Worm (Caenorhabditis elegans) whole organism, L3 larva: ENCODE measurements around the gene cwf-19L2.

ENCODE experiments used
- R02D3.7 ChIP-seq: fragments of 150-350 bp; optimal IDR thresholded peaks from 2 replicates; lab custom pipeline; 2014; ENCODE audit warnings: missing biosample characterization, missing genetic modification characterization
- ZK546.5 ChIP-seq: sonication (generic microtip); optimal IDR thresholded peaks from 2 replicates; lab custom pipeline; 2017; ENCODE audit warnings: missing biosample characterization, missing genetic modification characterization
- aly-2 ChIP-seq: fragments of 150-350 bp; optimal IDR thresholded peaks from 2 replicates; lab custom pipeline; 2014; ENCODE audit warnings: missing biosample characterization, missing genetic modification characterization
- ama-1 ChIP-seq: fragments of 150-350 bp; optimal IDR thresholded peaks from 2 replicates; lab custom pipeline; 2018
- ceh-16 ChIP-seq: sonication (generic microtip); optimal IDR thresholded peaks from 2 replicates; lab custom pipeline; 2017; ENCODE audit warnings: missing biosample characterization, missing genetic modification characterization
- ceh-28 ChIP-seq: fragments of 150-350 bp; optimal IDR thresholded peaks from 2 replicates; lab custom pipeline; 2014; ENCODE audit warnings: missing biosample characterization, missing genetic modification reagents, missing genetic modification characterization
- ceh-82 ChIP-seq: fragments of 150-350 bp; optimal IDR thresholded peaks from 2 replicates; lab custom pipeline; 2014; ENCODE audit warnings: missing biosample characterization, missing genetic modification characterization
- ceh-9 ChIP-seq: sonication (generic microtip); optimal IDR thresholded peaks from 2 replicates; lab custom pipeline; 2018; ENCODE audit warnings: missing biosample characterization, missing genetic modification characterization
- daf-12 ChIP-seq: fragments of 150-350 bp; optimal IDR thresholded peaks from 2 replicates; lab custom pipeline; 2014; ENCODE audit warnings: missing biosample characterization, missing genetic modification reagents, missing genetic modification characterization
- egl-27 ChIP-seq: sonication (generic microtip); optimal IDR thresholded peaks from 4 replicates; lab custom pipeline; 2017; ENCODE audit warnings: missing biosample characterization, missing genetic modification reagents, missing genetic modification characterization
- egl-5 ChIP-seq: fragments of 150-350 bp; optimal IDR thresholded peaks from 2 replicates; lab custom pipeline; 2017; ENCODE audit warnings: missing biosample characterization, missing genetic modification reagents, missing genetic modification characterization, inconsistent platforms
- elt-1 ChIP-seq: fragments of 150-350 bp; optimal IDR thresholded peaks from 2 replicates; lab custom pipeline; 2014; ENCODE audit warnings: missing biosample characterization, missing genetic modification characterization
- elt-2 ChIP-seq: sonication (generic microtip); optimal IDR thresholded peaks from 2 replicates; lab custom pipeline; 2016; ENCODE audit warnings: missing genetic modification reagents, mild to moderate bottlenecking, missing genetic modification characterization, missing compliant biosample characterization
- elt-3 ChIP-seq, 3 experiments: fragments of 150-350 bp in 1 of 3; sonication (generic microtip) in 2 of 3; optimal IDR thresholded peaks; 2 replicates in 2 of 3; 4 replicates in 1 of 3; lab custom pipeline; 2014 to 2017; ENCODE audit warnings: missing biosample characterization in 3 of 3, missing genetic modification characterization in 3 of 3
- eor-1 ChIP-seq, 2 experiments: fragments of 150-350 bp; optimal IDR thresholded peaks; 2 replicates each; lab custom pipeline; 2014 to 2018; ENCODE audit warnings: missing biosample characterization in 2 of 2, missing genetic modification characterization in 2 of 2
- fkh-10 ChIP-seq: sonication (generic microtip); optimal IDR thresholded peaks from 2 replicates; lab custom pipeline; 2017; ENCODE audit warnings: missing biosample characterization, missing genetic modification reagents, missing genetic modification characterization
- fkh-2 ChIP-seq: fragments of 150-350 bp; optimal IDR thresholded peaks from 2 replicates; lab custom pipeline; 2014; ENCODE audit warnings: missing biosample characterization, missing genetic modification reagents, missing genetic modification characterization
- fos-1 ChIP-seq: fragments of 150-350 bp; optimal IDR thresholded peaks from 2 replicates; lab custom pipeline; 2014; ENCODE audit warnings: missing biosample characterization, missing genetic modification characterization
- hmg-11 ChIP-seq: sonication (generic microtip); optimal IDR thresholded peaks from 2 replicates; lab custom pipeline; 2016; ENCODE audit warnings: missing genetic modification characterization, missing compliant biosample characterization
- jun-1 ChIP-seq: fragments of 150-350 bp; optimal IDR thresholded peaks from 2 replicates; lab custom pipeline; 2014; ENCODE audit warnings: missing biosample characterization, missing genetic modification reagents, missing genetic modification characterization
- lin-15B ChIP-seq: fragments of 150-350 bp; optimal IDR thresholded peaks from 2 replicates; lab custom pipeline; 2014; ENCODE audit warnings: missing biosample characterization, missing genetic modification characterization
- lin-39 ChIP-seq: fragments of 150-350 bp; optimal IDR thresholded peaks from 2 replicates; lab custom pipeline; 2018; ENCODE audit warnings: missing biosample characterization, missing genetic modification reagents, missing genetic modification characterization
- lsy-12 ChIP-seq: sonication (generic microtip); optimal IDR thresholded peaks from 2 replicates; lab custom pipeline; 2016; ENCODE audit warnings: mild to moderate bottlenecking, missing genetic modification characterization, missing compliant biosample characterization
- mdl-1 ChIP-seq: fragments of 150-350 bp; optimal IDR thresholded peaks from 2 replicates; lab custom pipeline; 2014; ENCODE audit warnings: missing biosample characterization, missing genetic modification characterization
- mml-1 ChIP-seq: fragments of 150-350 bp; sonication (generic microtip); optimal IDR thresholded peaks from 3 replicates; lab custom pipeline; 2014; ENCODE audit warnings: missing biosample characterization, missing genetic modification characterization
- nfya-1 ChIP-seq: sonication (generic microtip); optimal IDR thresholded peaks from 2 replicates; lab custom pipeline; 2017; ENCODE audit warnings: missing genetic modification characterization, mild to moderate bottlenecking, missing compliant biosample characterization, antibody characterized with exemption, moderate library complexity; ENCODE audit not compliant: insufficient read depth
- nhr-11 ChIP-seq: fragments of 150-350 bp; optimal IDR thresholded peaks from 2 replicates; lab custom pipeline; 2014; ENCODE audit warnings: missing biosample characterization, missing genetic modification characterization
- nhr-12 ChIP-seq: fragments of 150-350 bp; optimal IDR thresholded peaks from 2 replicates; lab custom pipeline; 2014; ENCODE audit warnings: missing biosample characterization, missing genetic modification characterization
- nhr-23 ChIP-seq: fragments of 150-350 bp; optimal IDR thresholded peaks from 2 replicates; lab custom pipeline; 2014; ENCODE audit warnings: missing biosample characterization, missing genetic modification reagents, missing genetic modification characterization
- nhr-237 ChIP-seq: fragments of 150-350 bp; optimal IDR thresholded peaks from 2 replicates; lab custom pipeline; 2014; ENCODE audit warnings: missing biosample characterization, missing genetic modification characterization
- nhr-25 ChIP-seq: sonication (generic microtip); optimal IDR thresholded peaks from 2 replicates; lab custom pipeline; 2017; ENCODE audit warnings: missing biosample characterization, missing genetic modification characterization
- nhr-28 ChIP-seq: fragments of 150-350 bp; optimal IDR thresholded peaks from 2 replicates; lab custom pipeline; 2014; ENCODE audit warnings: missing biosample characterization, missing genetic modification characterization
- nhr-43 ChIP-seq: sonication (generic microtip); optimal IDR thresholded peaks from 2 replicates; lab custom pipeline; 2016; ENCODE audit warnings: mild to moderate bottlenecking, missing genetic modification characterization, missing compliant biosample characterization; ENCODE audit not compliant: poor library complexity, severe bottlenecking
- nhr-67 ChIP-seq: fragments of 150-350 bp; optimal IDR thresholded peaks from 2 replicates; lab custom pipeline; 2014; ENCODE audit warnings: missing biosample characterization, missing genetic modification characterization
- nhr-76 ChIP-seq: fragments of 150-350 bp; sonication (generic microtip); optimal IDR thresholded peaks from 5 replicates; lab custom pipeline; 2014; ENCODE audit warnings: missing biosample characterization, missing genetic modification characterization
- nhr-77 ChIP-seq: fragments of 150-350 bp; optimal IDR thresholded peaks from 2 replicates; lab custom pipeline; 2014; ENCODE audit warnings: missing biosample characterization, missing genetic modification characterization
- pha-4 ChIP-seq: fragments of 150-350 bp; optimal IDR thresholded peaks from 2 replicates; lab custom pipeline; 2014; ENCODE audit warnings: missing biosample characterization, missing genetic modification reagents, missing genetic modification characterization
- pqm-1 ChIP-seq: fragments of 150-350 bp; optimal IDR thresholded peaks from 2 replicates; lab custom pipeline; 2017; ENCODE audit warnings: missing biosample characterization, missing genetic modification characterization, inconsistent platforms
- sea-2 ChIP-seq: fragments of 150-350 bp; sonication (generic microtip); optimal IDR thresholded peaks from 4 replicates; lab custom pipeline; 2014; ENCODE audit warnings: missing biosample characterization, missing genetic modification reagents, missing genetic modification characterization
- skn-1 ChIP-seq: fragments of 150-350 bp; optimal IDR thresholded peaks from 2 replicates; lab custom pipeline; 2014; ENCODE audit warnings: missing biosample characterization, missing genetic modification characterization
- snpc-4 ChIP-seq: fragments of 150-350 bp; optimal IDR thresholded peaks from 2 replicates; lab custom pipeline; 2014; ENCODE audit warnings: missing biosample characterization, missing genetic modification characterization
- tbx-2 ChIP-seq: sonication (generic microtip); optimal IDR thresholded peaks from 2 replicates; lab custom pipeline; 2016; ENCODE audit warnings: mild to moderate bottlenecking, missing genetic modification characterization, missing compliant biosample characterization
- unc-39 ChIP-seq: sonication (generic microtip); optimal IDR thresholded peaks from 4 replicates; lab custom pipeline; 2017; ENCODE audit warnings: missing biosample characterization, missing genetic modification characterization
- unc-62 ChIP-seq: fragments of 150-350 bp; sonication (generic microtip); optimal IDR thresholded peaks from 4 replicates; lab custom pipeline; 2014; ENCODE audit warnings: missing biosample characterization, missing genetic modification reagents, missing genetic modification characterization
- zag-1 ChIP-seq: fragments of 150-350 bp; optimal IDR thresholded peaks from 2 replicates; lab custom pipeline; 2014; ENCODE audit warnings: missing biosample characterization, missing genetic modification characterization
- ztf-11 ChIP-seq: fragments of 150-350 bp; optimal IDR thresholded peaks from 2 replicates; lab custom pipeline; 2014; ENCODE audit warnings: missing biosample characterization, missing genetic modification characterization
- ztf-4 ChIP-seq: fragments of 150-350 bp; optimal IDR thresholded peaks from 2 replicates; lab custom pipeline; 2014; ENCODE audit warnings: missing biosample characterization, missing genetic modification characterization

cwf-19L2 gene

ce11 chrIII:7272088-7272487 is 21.3 kb upstream of the cwf-19L2 start:
- no peak for TF ChIP-seq daf-12 (tag; lab: Kevin White, UChicago)
- no peak for TF ChIP-seq egl-27 (tag; lab: Kevin White, UChicago)
- TF ChIP-seq unc-62 = no peak
- TF ChIP-seq hmg-11 (tag; lab: Kevin White, UChicago) = no peak
- TF ChIP-seq nhr-43 (tag; lab: Kevin White, UChicago) = peak; percentile 22
- TF ChIP-seq lin-15B = no peak
- no peak for TF ChIP-seq nhr-12
- TF ChIP-seq elt-3 (tag; optimal IDR thresholded peaks at IDR 0.05; lab: Kevin White, UChicago) = no peak
- no peak for TF ChIP-seq aly-2 (tag; lab: Kevin White, UChicago)
- TF ChIP-seq unc-39 (tag; lab: Kevin White, UChicago) = no peak
- peak; percentile 20 for TF ChIP-seq lsy-12 (tag; lab: Kevin White, UChicago)
- no peak for TF ChIP-seq nhr-237 (tag; lab: Kevin White, UChicago)
- TF ChIP-seq fkh-10 = no peak
- TF ChIP-seq nhr-67 (tag; lab: Kevin White, UChicago) = no peak
- TF ChIP-seq nhr-23 = peak; percentile 38
- TF ChIP-seq fos-1 (tag; lab: Kevin White, UChicago) = no peak
- TF ChIP-seq nfya-1 (tag; lab: Kevin White, UChicago) = peak; percentile 47
- no peak for TF ChIP-seq nhr-28 (tag; lab: Kevin White, UChicago)
- no peak for TF ChIP-seq fkh-2 (tag; lab: Kevin White, UChicago)
- no peak for TF ChIP-seq ZK546.5 (tag; lab: Kevin White, UChicago)
- no peak for TF ChIP-seq ceh-28 (tag; lab: Kevin White, UChicago)
- no peak for TF ChIP-seq ceh-82 (tag; lab: Kevin White, UChicago)
- no peak for TF ChIP-seq R02D3.7 (tag; lab: Kevin White, UChicago)
- TF ChIP-seq elt-2 (tag; lab: Kevin White, UChicago) = peak; percentile 14
- TF ChIP-seq ztf-11 (tag; lab: Kevin White, UChicago) = no peak
- peak; percentile 22 for TF ChIP-seq ama-1 (lab: Kevin White, UChicago)
- no peak for TF ChIP-seq skn-1 (tag; lab: Kevin White, UChicago)
- TF ChIP-seq pha-4 (tag; lab: Kevin White, UChicago) = peak; percentile 84
- no peak for TF ChIP-seq snpc-4 (tag; lab: Kevin White, UChicago)
- no peak for TF ChIP-seq ceh-16
- no peak for TF ChIP-seq nhr-77 (tag; lab: Kevin White, UChicago)
- TF ChIP-seq lin-39 (tag; lab: Kevin White, UChicago) = peak; percentile 31
- TF ChIP-seq zag-1 (tag; lab: Kevin White, UChicago) = no peak
- TF ChIP-seq nhr-76 (tag; lab: Kevin White, UChicago) = no peak
- TF ChIP-seq nhr-25 = peak; percentile 4
- TF ChIP-seq pqm-1 (tag; lab: Kevin White, UChicago) = peak; percentile 1
- no peak for TF ChIP-seq mml-1 (tag; lab: Kevin White, UChicago)
- no peak for TF ChIP-seq nhr-11 (tag; lab: Kevin White, UChicago)
- TF ChIP-seq ztf-4 (tag; lab: Kevin White, UChicago) = no peak
- no peak for TF ChIP-seq eor-1 (tag; optimal IDR thresholded peaks at IDR 0.05; lab: Kevin White, UChicago)
- no peak for TF ChIP-seq elt-1
- TF ChIP-seq egl-5 = peak; percentile 92
- TF ChIP-seq mdl-1 = no peak
- peak; percentile 71 for TF ChIP-seq jun-1 (tag; lab: Kevin White, UChicago)
- TF ChIP-seq tbx-2 = no peak
- TF ChIP-seq sea-2 (GFP tag; lab: Kevin White, UChicago) = no peak
- TF ChIP-seq ceh-9 = no peak

- TF ChIP-seq nhr-43 (tag; lab: Kevin White, UChicago) (peak; percentile 79), unc-39 (tag; lab: Kevin White, UChicago) (no peak), nhr-12 (no peak), fkh-10 (no peak), fkh-2 (tag; lab: Kevin White, UChicago) (no peak), lin-39 (tag; lab: Kevin White, UChicago) (no peak), ama-1 (lab: Kevin White, UChicago) (peak; percentile 22), mml-1 (tag; lab: Kevin White, UChicago) (no peak), nhr-23 (peak; percentile 81), eor-1 (tag; optimal IDR thresholded peaks at IDR 0.05; lab: Kevin White, UChicago) (no peak), nfya-1 (tag; lab: Kevin White, UChicago) (peak; percentile 16), ceh-82 (tag; lab: Kevin White, UChicago) (no peak), egl-27 (tag; lab: Kevin White, UChicago) (peak; percentile 7), pqm-1 (tag; lab: Kevin White, UChicago) (peak; percentile 29), lsy-12 (tag; lab: Kevin White, UChicago) (peak; percentile 46), nhr-11 (tag; lab: Kevin White, UChicago) (no peak), nhr-77 (tag; lab: Kevin White, UChicago) (no peak), pha-4 (tag; lab: Kevin White, UChicago) (peak; percentile 47), ZK546.5 (tag; lab: Kevin White, UChicago) (no peak), ceh-16 (no peak), nhr-25 (peak; percentile 21), mdl-1 (no peak), fos-1 (tag; lab: Kevin White, UChicago) (no peak), elt-1 (no peak), elt-2 (tag; lab: Kevin White, UChicago) (peak; percentile 57), lin-15B (no peak), nhr-76 (tag; lab: Kevin White, UChicago) (no peak), elt-3 (tag; optimal IDR thresholded peaks at IDR 0.05; lab: Kevin White, UChicago) (peak; percentile 14 to 71 (median 37)), sea-2 (GFP tag; lab: Kevin White, UChicago) (no peak), unc-62 (no peak), zag-1 (tag; lab: Kevin White, UChicago) (no peak), hmg-11 (tag; lab: Kevin White, UChicago) (no peak), snpc-4 (tag; lab: Kevin White, UChicago) (no peak)
Observed at ce11 chrIII:7272828-7273227, 20.6 kb upstream of the cwf-19L2 start.
